Worm (Caenorhabditis elegans): ENCODE results near the gene fut-2.
A peak's percentile ranks its signal among the peaks of the same experiment; 100 is the strongest.
"Not testable (repeated sequence)": the region's sequence is repeated elsewhere in the genome, so short reads cannot be mapped to it uniquely, and the experiment has no call there.

Gene fut-2

ce11 chrV:6593700-6594244 lies 18.1 kb upstream of the fut-2 start, which contains the start of gene hcp-1 (continued):
- TF ChIP-seq rnt-1 (tag; optimal IDR thresholded peaks at IDR 0.05): peak; percentile 37
- no peak for TF ChIP-seq tlp-1 (tag; optimal IDR thresholded peaks at IDR 0.05)

- no peak for TF ChIP-seq ama-1 (optimal IDR thresholded peaks at IDR 0.05)
- no peak for TF ChIP-seq efl-3 (GFP tag; optimal IDR thresholded peaks at IDR 0.05)
- TF ChIP-seq C04F5.9 (tag; optimal IDR thresholded peaks at IDR 0.05): no peak
- TF ChIP-seq C34B4.2 (tag; optimal IDR thresholded peaks at IDR 0.05): no peak
- no peak for TF ChIP-seq ceh-82 (tag; optimal IDR thresholded peaks at IDR 0.05)
- TF ChIP-seq aha-1 (tag; optimal IDR thresholded peaks at IDR 0.05): no peak
- no peak for TF ChIP-seq mab-9 (GFP tag; IDR thresholded peaks at IDR 0.05)
- no peak for TF ChIP-seq lin-39 (tag; optimal IDR thresholded peaks at IDR 0.05)
- TF ChIP-seq ceh-8 (GFP tag; optimal IDR thresholded peaks at IDR 0.05): no peak
- TF ChIP-seq nhr-47 (tag; optimal IDR thresholded peaks at IDR 0.05): no peak
- no peak for TF ChIP-seq ets-5 (GFP tag; IDR thresholded peaks at IDR 0.05)
- no peak for TF ChIP-seq hpl-2 (GFP tag; optimal IDR thresholded peaks at IDR 0.05)
- TF ChIP-seq nhr-237 (tag; optimal IDR thresholded peaks at IDR 0.05): no peak
These were observed 14.6 kb upstream of the fut-2 start, which contains the start of gene ZK1055.2 for ce11 chrV:6590283-6590682. ZK1055.2 (plus strand) TSS chrV:6590583.

- TF ChIP-seq dpl-1 (GFP tag; optimal IDR thresholded peaks at IDR 0.05): peak in 1 of 3 experiments; percentile 4
- TF ChIP-seq blmp-1 (tag; optimal IDR thresholded peaks at IDR 0.05): peak; percentile 44
- not testable (repeated sequence) for TF ChIP-seq efl-1 (optimal IDR thresholded peaks at IDR 0.05)
- TF ChIP-seq efl-1 (GFP tag; optimal IDR thresholded peaks at IDR 0.05 in 1 of 2): peak in 1 of 2 experiments; percentile 17
These were observed 6.1 kb upstream of the fut-2 start, which contains the start of gene ZK1055.4 for ce11 chrV:6581762-6582161. ZK1055.4 (plus strand) TSS chrV:6582062.

ce11 chrV:6579992-6580391 lies 4.3 kb upstream of the fut-2 start, which contains the start of gene EGAP9.3:
EGAP9.3 (minus strand) TSS chrV:6580122.
- TF ChIP-seq efl-1 (optimal IDR thresholded peaks at IDR 0.05) (no peak), efl-1 (GFP tag; optimal IDR thresholded peaks at IDR 0.05 in 1 of 2) (no peak), ceh-82 (tag; optimal IDR thresholded peaks at IDR 0.05) (no peak), pax-3 (tag; optimal IDR thresholded peaks at IDR 0.05) (no peak), blmp-1 (tag; optimal IDR thresholded peaks at IDR 0.05) (no peak), lin-15B (tag; optimal IDR thresholded peaks at IDR 0.05) (no peak), unc-30 (tag; optimal IDR thresholded peaks at IDR 0.05) (no peak), fkh-4 (tag; optimal IDR thresholded peaks at IDR 0.05; ENCODE audit: borderline replicate concordance) (no peak), hpl-2 (GFP tag; optimal IDR thresholded peaks at IDR 0.05) (no peak)

- TF ChIP-seq rnt-1 (tag; optimal IDR thresholded peaks at IDR 0.05) (no peak), nhr-19 (GFP tag; conservative IDR thresholded peaks at IDR 0.05) (no peak), fkh-8 (tag; optimal IDR thresholded peaks at IDR 0.05) (no peak), grh-1 (GFP tag; IDR thresholded peaks at IDR 0.05) (no peak), snpc-4 (tag; optimal IDR thresholded peaks at IDR 0.05) (no peak), lin-35 (GFP tag; optimal IDR thresholded peaks at IDR 0.05) (no peak), C04F5.9 (tag; optimal IDR thresholded peaks at IDR 0.05) (no peak), snu-23 (GFP tag; optimal IDR thresholded peaks at IDR 0.05) (no peak), elt-2 (tag; optimal IDR thresholded peaks at IDR 0.05) (no peak), F16B12.6 (tag; optimal IDR thresholded peaks at IDR 0.05) (no peak), aly-2 (tag; optimal IDR thresholded peaks at IDR 0.05) (no peak), blmp-1 (tag; optimal IDR thresholded peaks at IDR 0.05) (no peak), jun-1 (tag; optimal IDR thresholded peaks at IDR 0.05) (no peak), efl-3 (GFP tag; optimal IDR thresholded peaks at IDR 0.05) (no peak), pax-3 (tag; optimal IDR thresholded peaks at IDR 0.05) (no peak), vab-15 (tag; optimal IDR thresholded peaks at IDR 0.05) (no peak), mab-9 (GFP tag; IDR thresholded peaks at IDR 0.05) (no peak), C34B4.2 (tag; optimal IDR thresholded peaks at IDR 0.05) (no peak), unc-62 (GFP tag; optimal IDR thresholded peaks at IDR 0.05) (no peak)
These were observed 877 bp upstream of the fut-2 start, which contains the start of gene EGAP9.4 for ce11 chrV:6576567-6576966. EGAP9.4 (plus strand) TSS chrV:6576867.

Measured in whole organism, L1 larva.